Worm (Caenorhabditis elegans): ENCODE measurements around the gene gap-2.
A peak's percentile ranks its signal among the peaks of the same experiment; 100 is the strongest.

gap-2 gene

ce11 chrX:9465722-9466132 is 6.5 kb upstream of the gap-2 start (continued):
- no peak for TF ChIP-seq pha-2 (tag; optimal IDR thresholded peaks at IDR 0.05)
- TF ChIP-seq ref-2 (tag; optimal IDR thresholded peaks at IDR 0.05) = peak; percentile 77
- TF ChIP-seq gmeb-2 (tag; optimal IDR thresholded peaks at IDR 0.05) = peak; percentile 1
- no peak for TF ChIP-seq unc-3 (GFP tag; conservative IDR thresholded peaks at IDR 0.05)
- TF ChIP-seq unc-3 (tag; optimal IDR thresholded peaks at IDR 0.05) = no peak
- 0 out of 2 replicates have a peak, but pooled peaks have one; percentile 14 for TF ChIP-seq sox-2 (GFP tag; IDR thresholded peaks at IDR 0.05)
- TF ChIP-seq pros-1 (tag; optimal IDR thresholded peaks at IDR 0.05) = peak; percentile 23
- peak; percentile 63 for TF ChIP-seq ceh-2 (tag; optimal IDR thresholded peaks at IDR 0.05)
- peak; percentile 80 for TF ChIP-seq K09A11.1 (tag; optimal IDR thresholded peaks at IDR 0.05; ENCODE audit: insufficient read depth)
- TF ChIP-seq C08G9.2 (tag; optimal IDR thresholded peaks at IDR 0.05) = peak; percentile 70
- peak; percentile 98 for TF ChIP-seq ceh-18 (tag; optimal IDR thresholded peaks at IDR 0.05)
- TF ChIP-seq dmd-4 (tag; optimal IDR thresholded peaks at IDR 0.05; ENCODE audit: borderline replicate concordance) = peak; percentile 27
- TF ChIP-seq fkh-10 (GFP tag; optimal IDR thresholded peaks at IDR 0.05) = peak; percentile 86
- TF ChIP-seq tbx-7 (tag; optimal IDR thresholded peaks at IDR 0.05) = peak; percentile 47
- peak; percentile 70 for TF ChIP-seq ets-4 (tag; optimal IDR thresholded peaks at IDR 0.05)
- TF ChIP-seq hlh-30 (tag; optimal IDR thresholded peaks at IDR 0.05; ENCODE audit: insufficient read depth) = peak; percentile 72
- TF ChIP-seq ztf-16 (tag; optimal IDR thresholded peaks at IDR 0.05) = peak; percentile 67
- TF ChIP-seq ceh-48 (tag; optimal IDR thresholded peaks at IDR 0.05) = peak; percentile 86
- no peak for TF ChIP-seq fax-1 (tag; optimal IDR thresholded peaks at IDR 0.05)
- peak; percentile 5 for TF ChIP-seq ceh-6 (GFP tag; optimal IDR thresholded peaks at IDR 0.05)
- no peak for TF ChIP-seq nhr-232 (tag; optimal IDR thresholded peaks at IDR 0.05)
- TF ChIP-seq eyg-1 (tag; optimal IDR thresholded peaks at IDR 0.05) = no peak

ce11 chrX:9467573-9467972 is 4.7 kb upstream of the gap-2 start:
- peak; percentile 77 for TF ChIP-seq sox-4 (tag; optimal IDR thresholded peaks at IDR 0.05)
- TF ChIP-seq hlh-13 (GFP tag; optimal IDR thresholded peaks at IDR 0.05) = peak; percentile 79
- TF ChIP-seq npax-4 (tag; optimal IDR thresholded peaks at IDR 0.05) = peak; percentile 61
- TF ChIP-seq pax-1 (tag; optimal IDR thresholded peaks at IDR 0.05) = peak; percentile 54
- TF ChIP-seq ttx-3 (tag; optimal IDR thresholded peaks at IDR 0.05) = peak; percentile 89
- TF ChIP-seq unc-55 (GFP tag; optimal IDR thresholded peaks at IDR 0.05) = no peak
- TF ChIP-seq fax-1 (tag; optimal IDR thresholded peaks at IDR 0.05) = peak; percentile 78
- peak; percentile 96 for TF ChIP-seq sdc-2 (tag; optimal IDR thresholded peaks at IDR 0.05)
- peak; percentile 49 for TF ChIP-seq hlh-8 (tag; optimal IDR thresholded peaks at IDR 0.05)
- peak; percentile 94 for TF ChIP-seq K09A11.1 (tag; optimal IDR thresholded peaks at IDR 0.05; ENCODE audit: insufficient read depth)
- TF ChIP-seq lin-11 (tag; optimal IDR thresholded peaks at IDR 0.05) = peak; percentile 82
- no peak for TF ChIP-seq pha-4 (tag; optimal IDR thresholded peaks at IDR 0.05)
- peak; percentile 89 for TF ChIP-seq ceh-34 (tag; optimal IDR thresholded peaks at IDR 0.05)
- peak; percentile 87 for TF ChIP-seq pha-2 (tag; optimal IDR thresholded peaks at IDR 0.05)
- peak; percentile 90 for TF ChIP-seq ceh-14 (tag; optimal IDR thresholded peaks at IDR 0.05)
- TF ChIP-seq hlh-30 (tag; optimal IDR thresholded peaks at IDR 0.05; ENCODE audit: insufficient read depth) = peak; percentile 27
- peak; percentile 69 for TF ChIP-seq rnt-1 (tag; optimal IDR thresholded peaks at IDR 0.05)
- peak; percentile 71 for TF ChIP-seq odd-2 (tag; optimal IDR thresholded peaks at IDR 0.05)
- peak; percentile 83 for TF ChIP-seq ceh-6 (GFP tag; optimal IDR thresholded peaks at IDR 0.05)
- peak; percentile 90 for TF ChIP-seq ceh-45 (GFP tag; IDR thresholded peaks at IDR 0.05)
- TF ChIP-seq tbx-7 (tag; optimal IDR thresholded peaks at IDR 0.05) = peak; percentile 49
- TF ChIP-seq mec-3 (tag; optimal IDR thresholded peaks at IDR 0.05; ENCODE audit: borderline replicate concordance) = no peak
- peak; percentile 89 for TF ChIP-seq sox-2 (GFP tag; IDR thresholded peaks at IDR 0.05)
- TF ChIP-seq nhr-232 (tag; optimal IDR thresholded peaks at IDR 0.05) = peak; percentile 78
- peak; percentile 45 for TF ChIP-seq unc-42 (tag; optimal IDR thresholded peaks at IDR 0.05)
- peak; percentile 78 for TF ChIP-seq T23F11.4 (GFP tag; optimal IDR thresholded peaks at IDR 0.05)
- TF ChIP-seq elt-4 (tag; optimal IDR thresholded peaks at IDR 0.05) = peak; percentile 58
- peak; percentile 90 for TF ChIP-seq hlh-6 (tag; optimal IDR thresholded peaks at IDR 0.05)
- no peak for TF ChIP-seq ama-1 (optimal IDR thresholded peaks at IDR 0.05)
- TF ChIP-seq nhr-11 (tag; optimal IDR thresholded peaks at IDR 0.05) = no peak
- TF ChIP-seq fkh-6 (tag; optimal IDR thresholded peaks at IDR 0.05) = peak; percentile 80
- peak; percentile 87 for TF ChIP-seq che-1 (tag; optimal IDR thresholded peaks at IDR 0.05)
- peak; percentile 73 for TF ChIP-seq Y22D7AL.16 (tag; optimal IDR thresholded peaks at IDR 0.05)
- no peak for TF ChIP-seq ceh-22 (tag; optimal IDR thresholded peaks at IDR 0.05)
- peak; percentile 85 for TF ChIP-seq unc-3 (GFP tag; conservative IDR thresholded peaks at IDR 0.05)
- peak; percentile 80 for TF ChIP-seq unc-3 (tag; optimal IDR thresholded peaks at IDR 0.05)
- TF ChIP-seq ceh-19 (GFP tag; optimal IDR thresholded peaks at IDR 0.05) = peak; percentile 88
- no peak for TF ChIP-seq fkh-10 (GFP tag; optimal IDR thresholded peaks at IDR 0.05)
- TF ChIP-seq ahr-1 (tag; optimal IDR thresholded peaks at IDR 0.05) = peak; percentile 84

Data from whole organism, late embryonic.